Fruit fly (Drosophila melanogaster) whole organism, embryonic: ENCODE measurements around the gene Prim1.
A peak's percentile ranks its signal among the peaks of the same experiment; 100 is the strongest.

ENCODE experiments used
- Aef1 ChIP-seq: fragments of 200-800 bp; sonication (Bioruptor generic); IDR thresholded peaks from 3 replicates; pipeline ENCODE4 v1.3.6; 2022; ENCODE audit warnings: missing biosample characterization, missing genetic modification characterization
- CG11504 ChIP-seq: fragments of 200-800 bp; sonication (Bioruptor generic); optimal IDR thresholded peaks from 3 replicates; lab custom pipeline; 2019; ENCODE audit warnings: missing biosample characterization, mild to moderate bottlenecking, missing genetic modification characterization, moderate library complexity
- CG12071 ChIP-seq: fragments of 200-800 bp; sonication (Bioruptor generic); optimal IDR thresholded peaks from 3 replicates; lab custom pipeline; 2018; ENCODE audit warnings: missing biosample characterization, mild to moderate bottlenecking, missing genetic modification characterization
- CG1233 ChIP-seq: fragments of 200-800 bp; sonication (Bioruptor generic); optimal IDR thresholded peaks from 4 replicates; lab custom pipeline; 2018; ENCODE audit warnings: missing biosample characterization, mild to moderate bottlenecking, missing genetic modification characterization
- CG13296 ChIP-seq: fragments of 200-800 bp; sonication (Bioruptor generic); optimal IDR thresholded peaks from 3 replicates; lab custom pipeline; 2018; ENCODE audit warnings: missing biosample characterization, mild to moderate bottlenecking, missing genetic modification characterization
- CG15696 ChIP-seq: fragments of 200-800 bp; sonication (Bioruptor generic); optimal IDR thresholded peaks from 2 replicates; lab custom pipeline; 2019; ENCODE audit warnings: missing biosample characterization, mild to moderate bottlenecking, missing genetic modification characterization, moderate library complexity
- CG17361 ChIP-seq: fragments of 200-800 bp; sonication (Bioruptor generic); IDR thresholded peaks from 3 replicates; pipeline ENCODE4 v1.3.6; 2022; ENCODE audit warnings: missing biosample characterization, missing genetic modification characterization
- CG17829 ChIP-seq: fragments of 200-800 bp; optimal IDR thresholded peaks from 2 replicates; lab custom pipeline; 2019; ENCODE audit warnings: missing biosample characterization, mild to moderate bottlenecking, missing genetic modification characterization, moderate library complexity
- CG17912 ChIP-seq: fragments of 200-800 bp; sonication (Bioruptor generic); optimal IDR thresholded peaks from 2 replicates; lab custom pipeline; 2018; ENCODE audit warnings: missing biosample characterization, mild to moderate bottlenecking, missing genetic modification characterization
- CG18476 ChIP-seq: fragments of 200-800 bp; sonication (Bioruptor generic); optimal IDR thresholded peaks from 2 replicates; lab custom pipeline; 2016; ENCODE audit warnings: missing biosample characterization, mild to moderate bottlenecking, missing genetic modification characterization
- CG18619 ChIP-seq: fragments of 200-800 bp; sonication (Bioruptor generic); optimal IDR thresholded peaks from 3 replicates; lab custom pipeline; 2017; ENCODE audit warnings: missing biosample characterization, mild to moderate bottlenecking, missing genetic modification characterization
- CG2120 ChIP-seq: fragments of 200-800 bp; sonication (Bioruptor generic); optimal IDR thresholded peaks from 3 replicates; lab custom pipeline; 2016; ENCODE audit warnings: missing biosample characterization, missing genetic modification characterization
- CG2712 ChIP-seq: fragments of 200-800 bp; optimal IDR thresholded peaks from 3 replicates; lab custom pipeline; 2019; ENCODE audit warnings: missing biosample characterization, mild to moderate bottlenecking, missing genetic modification characterization, moderate library complexity
- CG3163 ChIP-seq: fragments of 200-800 bp; sonication (Bioruptor generic); optimal IDR thresholded peaks from 3 replicates; lab custom pipeline; 2016; ENCODE audit warnings: missing biosample characterization, missing genetic modification characterization
- CG32772 ChIP-seq: fragments of 200-800 bp; sonication (Bioruptor generic); IDR thresholded peaks from 2 replicates; pipeline ENCODE4 v1.3.6; 2022; ENCODE audit warnings: missing biosample characterization, missing genetic modification characterization
- CG3407 ChIP-seq: fragments of 200-800 bp; sonication (Bioruptor generic); optimal IDR thresholded peaks from 2 replicates; lab custom pipeline; 2018; ENCODE audit warnings: missing biosample characterization, mild to moderate bottlenecking, missing genetic modification characterization
- CG3847 ChIP-seq: fragments of 200-800 bp; sonication (Bioruptor generic); IDR thresholded peaks from 2 replicates; pipeline ENCODE4 v1.3.6; 2022; ENCODE audit warnings: missing biosample characterization, missing genetic modification characterization
- CG7556 ChIP-seq: fragments of 200-800 bp; sonication (Bioruptor generic); optimal IDR thresholded peaks from 2 replicates; lab custom pipeline; 2017; ENCODE audit warnings: missing biosample characterization, mild to moderate bottlenecking, missing genetic modification characterization
- CG7839 ChIP-seq: fragments of 200-800 bp; sonication (Bioruptor generic); optimal IDR thresholded peaks from 3 replicates; lab custom pipeline; 2018; ENCODE audit warnings: missing biosample characterization, mild to moderate bottlenecking, missing genetic modification characterization, moderate library complexity
- CG7987 ChIP-seq: fragments of 200-800 bp; sonication (Bioruptor generic); optimal IDR thresholded peaks from 2 replicates; lab custom pipeline; 2018; ENCODE audit warnings: missing biosample characterization, mild to moderate bottlenecking, missing genetic modification characterization, moderate library complexity
- CG8359 ChIP-seq: fragments of 200-800 bp; sonication (Bioruptor generic); optimal IDR thresholded peaks from 2 replicates; lab custom pipeline; 2017; ENCODE audit warnings: missing biosample characterization, mild to moderate bottlenecking, missing genetic modification characterization, borderline replicate concordance
- CG8924 ChIP-seq: fragments of 200-800 bp; optimal IDR thresholded peaks from 3 replicates; lab custom pipeline; 2019; ENCODE audit warnings: missing biosample characterization, mild to moderate bottlenecking, missing genetic modification characterization, moderate library complexity
- CrebB ChIP-seq: fragments of 200-800 bp; sonication (Bioruptor generic); optimal IDR thresholded peaks from 3 replicates; lab custom pipeline; 2018; ENCODE audit warnings: missing biosample characterization, mild to moderate bottlenecking, missing genetic modification characterization
- Gsc ChIP-seq: fragments of 200-800 bp; sonication (Bioruptor generic); IDR thresholded peaks from 2 replicates; pipeline ENCODE4 v1.3.6; 2022; ENCODE audit warnings: missing biosample characterization, missing genetic modification characterization
- Hey ChIP-seq: fragments of 200-800 bp; sonication (Bioruptor generic); optimal IDR thresholded peaks from 3 replicates; lab custom pipeline; 2018; ENCODE audit warnings: missing biosample characterization, mild to moderate bottlenecking, missing genetic modification characterization
- Jarid2 ChIP-seq: fragments of 200-800 bp; sonication (Bioruptor generic); optimal IDR thresholded peaks from 3 replicates; lab custom pipeline; 2017; ENCODE audit warnings: mild to moderate bottlenecking, missing biosample characterization, missing genetic modification reagents, missing genetic modification characterization
- Meics ChIP-seq: fragments of 200-800 bp; sonication (Bioruptor generic); optimal IDR thresholded peaks from 2 replicates; lab custom pipeline; 2017; ENCODE audit warnings: missing biosample characterization, mild to moderate bottlenecking, missing genetic modification characterization
- Sox102F ChIP-seq: fragments of 200-800 bp; sonication (Bioruptor generic); optimal IDR thresholded peaks from 2 replicates; lab custom pipeline; 2018; ENCODE audit warnings: missing biosample characterization, mild to moderate bottlenecking, missing genetic modification characterization, moderate library complexity
- Sry-β ChIP-seq: fragments of 200-800 bp; sonication (Bioruptor generic); optimal IDR thresholded peaks from 2 replicates; lab custom pipeline; 2018; ENCODE audit warnings: missing biosample characterization, mild to moderate bottlenecking, missing genetic modification characterization, moderate library complexity
- Ssrp ChIP-seq: fragments of 200-800 bp; sonication (Bioruptor generic); optimal IDR thresholded peaks from 2 replicates; lab custom pipeline; 2018; ENCODE audit warnings: missing biosample characterization, mild to moderate bottlenecking, missing genetic modification characterization, moderate library complexity
- Stat92E ChIP-seq, 3 experiments: fragments of >200 bp in 2 of 3; fragments of 200-800 bp in 1 of 3; sonication (Bioruptor generic) in 1 of 3; optimal IDR thresholded peaks; 2 replicates each; lab custom pipeline; 2017 to 2019; ENCODE audit warnings: missing biosample characterization in 3 of 3, missing genetic modification characterization in 3 of 3, mild to moderate bottlenecking in 1 of 3, moderate library complexity in 1 of 3
- TFAM ChIP-seq: fragments of 200-800 bp; sonication (Bioruptor generic); optimal IDR thresholded peaks from 2 replicates; lab custom pipeline; 2017; ENCODE audit warnings: missing biosample characterization, missing genetic modification characterization, inconsistent platforms
- Tbp ChIP-seq: fragments of >200 bp; optimal IDR thresholded peaks from 2 replicates; lab custom pipeline; 2018; ENCODE audit warnings: missing biosample characterization, missing genetic modification characterization
- YL-1 ChIP-seq: fragments of 200-800 bp; sonication (Bioruptor generic); optimal IDR thresholded peaks from 3 replicates; lab custom pipeline; 2017; ENCODE audit warnings: missing biosample characterization, mild to moderate bottlenecking, missing genetic modification characterization
- ab ChIP-seq: fragments of 200-800 bp; sonication (Bioruptor generic); optimal IDR thresholded peaks from 2 replicates; lab custom pipeline; 2016; ENCODE audit warnings: missing biosample characterization, missing genetic modification characterization
- al ChIP-seq: fragments of 200-800 bp; sonication (Bioruptor generic); IDR thresholded peaks from 2 replicates; pipeline ENCODE4 v1.3.6; 2022; ENCODE audit warnings: missing biosample characterization, missing genetic modification characterization
- ara ChIP-seq: fragments of 200-800 bp; sonication (Bioruptor generic); IDR thresholded peaks from 2 replicates; pipeline ENCODE4 v1.3.6; 2022; ENCODE audit warnings: missing biosample characterization, missing genetic modification characterization
- chinmo ChIP-seq: fragments of 200-800 bp; sonication (Bioruptor generic); IDR thresholded peaks from 4 replicates; pipeline ENCODE4 v1.3.6; 2022; ENCODE audit warnings: missing biosample characterization, missing genetic modification characterization; ENCODE audit not compliant: partially characterized antibody
- danr ChIP-seq: fragments of 200-800 bp; sonication (Bioruptor generic); IDR thresholded peaks from 2 replicates; pipeline ENCODE4 v1.3.6; 2022; ENCODE audit warnings: missing biosample characterization, missing genetic modification characterization
- dysf ChIP-seq: fragments of 200-800 bp; sonication (Bioruptor generic); IDR thresholded peaks from 3 replicates; pipeline ENCODE4 v1.3.6; 2022; ENCODE audit warnings: missing biosample characterization, missing genetic modification characterization
- ftz-f1 ChIP-seq: fragments of 200-800 bp; sonication (Bioruptor generic); optimal IDR thresholded peaks from 2 replicates; lab custom pipeline; 2016; ENCODE audit warnings: missing biosample characterization, missing genetic modification characterization
- gt ChIP-seq: fragments of 200-800 bp; sonication (Bioruptor generic); IDR thresholded peaks from 2 replicates; pipeline ENCODE4 v1.3.6; 2022; ENCODE audit warnings: missing biosample characterization, missing genetic modification characterization
- klu ChIP-seq: fragments of 200-800 bp; sonication (Bioruptor generic); IDR thresholded peaks from 2 replicates; pipeline ENCODE4 v1.3.6; 2022; ENCODE audit warnings: missing biosample characterization, missing genetic modification characterization
- lilli ChIP-seq: fragments of 200-800 bp; sonication (Bioruptor generic); optimal IDR thresholded peaks from 3 replicates; lab custom pipeline; 2016; ENCODE audit warnings: missing biosample characterization, missing genetic modification characterization
- maf-S ChIP-seq: fragments of 200-800 bp; sonication (Bioruptor generic); optimal IDR thresholded peaks from 2 replicates; lab custom pipeline; 2016; ENCODE audit warnings: missing biosample characterization, missing genetic modification characterization
- phol ChIP-seq: fragments of 200-800 bp; sonication (Bioruptor generic); optimal IDR thresholded peaks from 3 replicates; lab custom pipeline; 2018; ENCODE audit warnings: missing biosample characterization, mild to moderate bottlenecking, missing genetic modification characterization, moderate library complexity
- pzg ChIP-seq: fragments of 200-800 bp; sonication (Bioruptor generic); optimal IDR thresholded peaks from 3 replicates; lab custom pipeline; 2018; ENCODE audit warnings: missing biosample characterization, mild to moderate bottlenecking, missing genetic modification characterization, moderate library complexity
- schlank ChIP-seq: fragments of 200-800 bp; sonication (Bioruptor generic); optimal IDR thresholded peaks from 2 replicates; lab custom pipeline; 2018; ENCODE audit warnings: missing biosample characterization, mild to moderate bottlenecking, missing genetic modification characterization
- sens ChIP-seq: fragments of 200-800 bp; sonication (Bioruptor generic); peaks from one replicate; lab custom pipeline; 2016; ENCODE audit warnings: missing biosample characterization, missing genetic modification characterization
- seq ChIP-seq: fragments of 200-800 bp; sonication (Bioruptor generic); IDR thresholded peaks from 2 replicates; pipeline ENCODE4 v1.3.6; 2022; ENCODE audit warnings: missing biosample characterization, missing genetic modification characterization
- tna ChIP-seq: fragments of 200-800 bp; sonication (Bioruptor generic); IDR thresholded peaks from 2 replicates; pipeline ENCODE4 v1.3.6; 2022; ENCODE audit warnings: missing biosample characterization, missing genetic modification characterization; ENCODE audit not compliant: partially characterized antibody

Prim1 gene

DNA sequence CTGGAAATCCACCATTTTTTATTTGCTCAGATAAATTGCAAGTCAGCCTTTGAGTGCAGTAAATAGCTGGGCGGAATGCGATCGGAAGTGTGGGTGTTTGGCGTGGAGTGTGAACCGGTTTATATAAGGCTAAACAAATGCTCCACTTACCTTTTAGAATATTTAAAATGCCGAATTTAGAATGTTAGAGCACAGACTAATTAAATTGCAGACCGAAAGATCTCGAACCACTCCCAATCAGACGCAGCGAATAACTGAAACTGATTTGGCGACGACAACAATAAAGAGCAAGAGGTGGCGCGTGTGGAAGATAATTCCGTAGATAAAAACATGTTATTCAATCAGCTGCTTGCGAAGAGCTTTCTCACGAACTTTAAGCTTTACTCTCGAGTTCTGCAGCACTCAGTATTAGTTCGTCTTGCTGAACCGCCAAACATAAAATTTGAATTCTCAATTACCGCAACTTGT lies 20.6 kb downstream of the Prim1 start, which contains the start of gene Idh (continued):
- TF ChIP-seq CG8359 (GFP tag; lab: Kevin White, UChicago) (no peak), TFAM (GFP tag; lab: Kevin White, UChicago) (no peak), CG17829 (tag; lab: Kevin White, UChicago) (no peak), al (GFP tag; lab: Robert Waterston, UW) (no peak), Sox102F (peak; percentile 30), Stat92E (GFP tag; optimal IDR thresholded peaks at IDR 0.05; lab: Kevin White, UChicago) (peak in 1 of 3 experiments; percentile 19), CG1233 (GFP tag; lab: Kevin White, UChicago) (no peak), CrebB (peak; percentile 51), CG18619 (GFP tag; lab: Kevin White, UChicago) (no peak), CG3847 (GFP tag; lab: Robert Waterston, UW) (no peak), chinmo (GFP tag; lab: Robert Waterston, UW) (peak; percentile 80; the same call in 2 of the 4 replicates), Hey (tag; lab: Kevin White, UChicago) (peak; percentile 42), CG15696 (tag; lab: Kevin White, UChicago) (no peak), CG7839 (tag; lab: Kevin White, UChicago) (peak; percentile 28), CG3407 (no peak), CG3163 (GFP tag; lab: Kevin White, UChicago) (peak; percentile 62), danr (GFP tag; lab: Robert Waterston, UW) (no peak), ftz-f1 (GFP tag; lab: Kevin White, UChicago) (no peak), CG2712 (tag; lab: Kevin White, UChicago) (no peak), seq (GFP tag; lab: Robert Waterston, UW) (no peak), CG8924 (tag; lab: Kevin White, UChicago) (peak; percentile 32), Tbp (no peak), YL-1 (GFP tag; lab: Kevin White, UChicago) (peak; percentile 8), Gsc (GFP tag; lab: Robert Waterston, UW) (no peak), CG32772 (GFP tag; lab: Robert Waterston, UW) (no peak), CG17361 (no peak), lilli (GFP tag; lab: Kevin White, UChicago) (peak; percentile 2), CG11504 (tag; lab: Kevin White, UChicago) (no peak), ab (no peak), CG7987 (GFP tag; lab: Kevin White, UChicago) (peak; percentile 27), CG18476 (GFP tag; lab: Kevin White, UChicago) (no peak), phol (tag; lab: Kevin White, UChicago) (no peak), CG17912 (no peak), Ssrp (tag; lab: Kevin White, UChicago) (no peak), sens (GFP tag; lab: Kevin White, UChicago) (peak; percentile 78), Aef1 (0 out of 3 replicates have a peak, but pooled peaks have one; percentile 15), CG13296 (GFP tag; lab: Kevin White, UChicago) (peak; percentile 56), Meics (GFP tag; lab: Kevin White, UChicago) (peak; percentile 17), dysf (no peak), pzg (GFP tag; lab: Kevin White, UChicago) (peak; percentile 65), ara (0 out of 2 replicates have a peak, but pooled peaks have one; percentile 28), CG12071 (GFP tag; lab: Kevin White, UChicago) (peak; percentile 41), klu (GFP tag; lab: Robert Waterston, UW) (no peak), Sry-β (GFP tag; lab: Kevin White, UChicago) (no peak), CG2120 (GFP tag; lab: Kevin White, UChicago) (peak; percentile 23), schlank (tag; lab: Kevin White, UChicago) (no peak), tna (GFP tag; lab: Robert Waterston, UW) (0 out of 2 replicates have a peak, but pooled peaks have one; percentile 45), Jarid2 (GFP tag; lab: Kevin White, UChicago) (peak; percentile 88), maf-S (no peak), CG7556 (GFP tag; lab: Kevin White, UChicago) (no peak), gt (GFP tag; lab: Robert Waterston, UW) (no peak)
